Worm (Caenorhabditis elegans) whole organism, midembryonic: Measurements from ENCODE around the gene prdx-6.

Experiments
- cog-1 ChIP-seq: sonication (generic microtip); optimal IDR thresholded peaks from 2 replicates; lab custom pipeline; 2016; ENCODE audit warnings: missing genetic modification characterization, missing compliant biosample characterization
- klf-2 ChIP-seq: fragments of 200-800 bp; sonication (Bioruptor generic); conservative IDR thresholded peaks from 2 replicates; pipeline ENCODE4 v1.3.6; 2022; ENCODE audit warnings: missing genetic modification reagents, missing genetic modification characterization, missing compliant biosample characterization

- TF ChIP-seq cog-1 (tag; lab: Kevin White, UChicago) (no peak), klf-2 (GFP tag; lab: Robert Waterston, UW) (no peak)
Observed at ce11 chrIV:266148-266547, 47.8 kb downstream of the prdx-6 start, which contains the start of gene T21D12.12.
